Fruit fly (Drosophila melanogaster): ENCODE measurements around the gene ppk7.

DNA sequence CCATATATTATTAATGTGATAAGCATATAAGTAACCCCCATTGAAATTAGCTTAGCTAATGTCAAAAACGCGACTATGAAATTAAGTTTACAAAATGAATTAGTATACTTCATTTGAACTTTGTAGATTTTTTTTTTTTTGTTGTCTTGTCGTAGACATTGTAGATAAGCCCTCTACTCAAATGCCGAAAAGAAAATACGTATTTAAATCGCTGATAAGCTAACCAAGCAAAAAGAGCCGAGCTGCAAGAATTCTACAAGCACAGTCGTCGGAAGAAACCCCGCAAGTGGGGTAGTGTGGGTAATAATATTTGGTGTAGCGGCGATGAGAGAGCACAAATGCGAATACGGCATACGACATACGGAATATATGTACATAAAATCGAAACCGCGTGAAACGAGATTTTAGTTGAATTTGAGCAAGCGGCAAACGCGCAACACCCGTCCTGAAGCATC lies 13.4 kb upstream of the ppk7 start, which contains the start of gene Nepl4:
- TF ChIP-seq CG17806 (tag; optimal IDR thresholded peaks at IDR 0.05) (no peak), Snoo (tag; optimal IDR thresholded peaks at IDR 0.05) (no peak), EcR (GFP tag; optimal IDR thresholded peaks at IDR 0.05) (no peak), CG32121 (GFP tag; IDR thresholded peaks at IDR 0.05) (no peak), CG4496 (GFP tag; IDR thresholded peaks at IDR 0.05) (no peak), CG13204 (GFP tag; optimal IDR thresholded peaks at IDR 0.05) (no peak), D1 (tag; optimal IDR thresholded peaks at IDR 0.05) (no peak), gl (tag; optimal IDR thresholded peaks at IDR 0.05) (no peak)

Data from whole organism, pupa.